Fruit fly (Drosophila melanogaster) Kc167 (cell line): ENCODE data around the gene Mesh1.

ENCODE experiments used
- Sin3A ChIP-seq: fragments of >200 bp; optimal IDR thresholded peaks from 2 replicates; lab custom pipeline; 2018; ENCODE audit warnings: missing external identifiers
- h ChIP-seq: fragments of >200 bp; optimal IDR thresholded peaks from 3 replicates; lab custom pipeline; 2018; ENCODE audit warnings: missing external identifiers
- psq ChIP-seq: fragments of >200 bp; optimal IDR thresholded peaks from 2 replicates; lab custom pipeline; 2017; ENCODE audit warnings: missing external identifiers
- ttk ChIP-seq: sonication (Bioruptor generic); optimal IDR thresholded peaks from 2 replicates; lab custom pipeline; 2017; ENCODE audit warnings: missing external identifiers

- no peak for TF ChIP-seq psq
- TF ChIP-seq ttk (lab: Kevin White, UChicago) = no peak
- TF ChIP-seq Sin3A = no peak
- no peak for TF ChIP-seq h (lab: Kevin White, UChicago)
Measured at dm6 chr3R:29194957-29195356, 7.4 kb downstream of the Mesh1 start, which contains the start of gene jus.
